Worm (Caenorhabditis elegans) whole organism, late embryonic: Measurements from ENCODE around the gene srh-274.
"Not testable (repeated sequence)": the region's sequence is repeated elsewhere in the genome, so short reads cannot be mapped to it uniquely, and the experiment has no call there.

Experiments
- C08G9.2 ChIP-seq: sonication (generic microtip); optimal IDR thresholded peaks from 2 replicates; lab custom pipeline; 2016; ENCODE audit warnings: mild to moderate bottlenecking, missing genetic modification characterization, moderate library complexity, missing compliant biosample characterization
- C38D4.7 ChIP-seq: fragments of 200-800 bp; sonication (Bioruptor generic); optimal IDR thresholded peaks from 2 replicates; lab custom pipeline; 2018; ENCODE audit warnings: mild to moderate bottlenecking, missing genetic modification characterization, moderate library complexity, missing compliant biosample characterization
- F13H6.1 ChIP-seq: sonication (generic microtip); optimal IDR thresholded peaks from 2 replicates; lab custom pipeline; 2016; ENCODE audit warnings: missing genetic modification characterization, missing compliant biosample characterization
- K02D7.2 ChIP-seq: sonication (generic microtip); optimal IDR thresholded peaks from 2 replicates; lab custom pipeline; 2017; ENCODE audit warnings: mild to moderate bottlenecking, missing genetic modification characterization, missing compliant biosample characterization
- T23F11.4 ChIP-seq: fragments of 200-800 bp; sonication (Bioruptor generic); optimal IDR thresholded peaks from 2 replicates; lab custom pipeline; 2018; ENCODE audit warnings: mild to moderate bottlenecking, missing genetic modification characterization, missing compliant biosample characterization
- Y22D7AL.16 ChIP-seq: sonication (generic microtip); optimal IDR thresholded peaks from 2 replicates; lab custom pipeline; 2016; ENCODE audit warnings: missing genetic modification characterization, missing compliant biosample characterization
- ahr-1 ChIP-seq: sonication (generic microtip); optimal IDR thresholded peaks from 2 replicates; lab custom pipeline; 2016; ENCODE audit warnings: missing genetic modification characterization, missing compliant biosample characterization
- ceh-14 ChIP-seq: sonication (generic microtip); optimal IDR thresholded peaks from 2 replicates; lab custom pipeline; 2016; ENCODE audit warnings: missing genotype, missing genetic modification characterization, missing compliant biosample characterization
- ceh-19 ChIP-seq: fragments of 200-800 bp; sonication (Bioruptor generic); optimal IDR thresholded peaks from 2 replicates; lab custom pipeline; 2018; ENCODE audit warnings: mild to moderate bottlenecking, missing genetic modification characterization, missing compliant biosample characterization
- ceh-22 ChIP-seq: sonication (generic microtip); optimal IDR thresholded peaks from 2 replicates; lab custom pipeline; 2017; ENCODE audit warnings: missing biosample characterization, missing genetic modification characterization
- ceh-30 ChIP-seq: fragments of 150-350 bp; optimal IDR thresholded peaks from 2 replicates; lab custom pipeline; 2014; ENCODE audit warnings: missing biosample characterization, missing genetic modification characterization
- ceh-45 ChIP-seq: fragments of 200-800 bp; sonication (Bioruptor generic); IDR thresholded peaks from 2 replicates; pipeline ENCODE4 v1.3.6; 2022; ENCODE audit warnings: missing genetic modification reagents, missing genetic modification characterization, missing compliant biosample characterization
- ceh-48 ChIP-seq: sonication (generic microtip); optimal IDR thresholded peaks from 2 replicates; lab custom pipeline; 2016; ENCODE audit warnings: missing genetic modification characterization, inconsistent platforms, missing compliant biosample characterization
- che-1 ChIP-seq: sonication (generic microtip); optimal IDR thresholded peaks from 2 replicates; lab custom pipeline; 2016; ENCODE audit warnings: mild to moderate bottlenecking, missing genetic modification characterization, missing compliant biosample characterization
- dve-1 ChIP-seq: sonication (generic microtip); optimal IDR thresholded peaks from 2 replicates; lab custom pipeline; 2017; ENCODE audit warnings: antibody characterized with exemption, mild to moderate bottlenecking, missing genetic modification characterization, missing compliant biosample characterization
- elt-4 ChIP-seq: sonication (generic microtip); optimal IDR thresholded peaks from 2 replicates; lab custom pipeline; 2016; ENCODE audit warnings: missing genetic modification characterization, missing compliant biosample characterization
- ets-4 ChIP-seq: sonication (generic microtip); optimal IDR thresholded peaks from 2 replicates; lab custom pipeline; 2016; ENCODE audit warnings: missing genetic modification characterization, missing compliant biosample characterization
- hlh-13 ChIP-seq: fragments of 200-800 bp; sonication (Bioruptor generic); optimal IDR thresholded peaks from 2 replicates; lab custom pipeline; 2018; ENCODE audit warnings: mild to moderate bottlenecking, missing genetic modification characterization, missing compliant biosample characterization
- hlh-15 ChIP-seq: sonication (generic microtip); optimal IDR thresholded peaks from 2 replicates; lab custom pipeline; 2016; ENCODE audit warnings: missing genetic modification characterization, missing compliant biosample characterization
- hlh-8 ChIP-seq: sonication (generic microtip); optimal IDR thresholded peaks from 2 replicates; lab custom pipeline; 2016; ENCODE audit warnings: missing genotype, missing genetic modification characterization, missing compliant biosample characterization
- madf-2 ChIP-seq: sonication (generic microtip); optimal IDR thresholded peaks from 2 replicates; lab custom pipeline; 2017; ENCODE audit warnings: missing genetic modification characterization, missing compliant biosample characterization
- nfya-1 ChIP-seq: sonication (generic microtip); optimal IDR thresholded peaks from 2 replicates; lab custom pipeline; 2017; ENCODE audit warnings: missing genetic modification characterization, mild to moderate bottlenecking, missing compliant biosample characterization, antibody characterized with exemption, moderate library complexity
- nhr-11 ChIP-seq: fragments of 150-350 bp; optimal IDR thresholded peaks from 2 replicates; lab custom pipeline; 2014; ENCODE audit warnings: missing biosample characterization, missing genetic modification characterization
- nhr-232 ChIP-seq: sonication (generic microtip); optimal IDR thresholded peaks from 2 replicates; lab custom pipeline; 2016; ENCODE audit warnings: missing genetic modification characterization, missing compliant biosample characterization
- npax-4 ChIP-seq: sonication (generic microtip); optimal IDR thresholded peaks from 2 replicates; lab custom pipeline; 2016; ENCODE audit warnings: missing genetic modification characterization, missing compliant biosample characterization
- pag-3 ChIP-seq: sonication (generic microtip); optimal IDR thresholded peaks from 2 replicates; lab custom pipeline; 2016; ENCODE audit warnings: missing compliant biosample characterization, missing genetic modification characterization, borderline replicate concordance
- pat-9 ChIP-seq: fragments of 200-800 bp; sonication (Bioruptor generic); optimal IDR thresholded peaks from 2 replicates; lab custom pipeline; 2018; ENCODE audit warnings: mild to moderate bottlenecking, missing genetic modification characterization, moderate library complexity, missing compliant biosample characterization
- pha-2 ChIP-seq: sonication (generic microtip); optimal IDR thresholded peaks from 2 replicates; lab custom pipeline; 2017; ENCODE audit warnings: mild to moderate bottlenecking, missing genetic modification characterization, missing compliant biosample characterization
- pha-4 ChIP-seq: fragments of 150-350 bp; optimal IDR thresholded peaks from 2 replicates; lab custom pipeline; 2018; ENCODE audit warnings: missing biosample characterization, missing genetic modification reagents, missing genetic modification characterization
- ref-2 ChIP-seq: sonication (generic microtip); optimal IDR thresholded peaks from 2 replicates; lab custom pipeline; 2016; ENCODE audit warnings: missing genetic modification characterization, missing compliant biosample characterization
- sox-2 ChIP-seq: fragments of 200-800 bp; sonication (Bioruptor generic); IDR thresholded peaks from 2 replicates; pipeline ENCODE4 v1.3.6; 2022; ENCODE audit warnings: missing genetic modification reagents, missing genetic modification characterization, missing compliant biosample characterization
- sox-4 ChIP-seq: sonication (generic microtip); optimal IDR thresholded peaks from 2 replicates; lab custom pipeline; 2017; ENCODE audit warnings: mild to moderate bottlenecking, missing genetic modification characterization, inconsistent platforms, missing compliant biosample characterization
- tbx-2 ChIP-seq: sonication (generic microtip); optimal IDR thresholded peaks from 2 replicates; lab custom pipeline; 2016; ENCODE audit warnings: missing genetic modification characterization, missing compliant biosample characterization
- ttx-3 ChIP-seq: sonication (generic microtip); optimal IDR thresholded peaks from 2 replicates; lab custom pipeline; 2016; ENCODE audit warnings: missing genetic modification reagents, missing genetic modification characterization, missing compliant biosample characterization
- unc-3 ChIP-seq, 2 experiments: fragments of 200-800 bp in 1 of 2; sonication (Bioruptor generic) in 1 of 2; sonication (generic microtip) in 1 of 2; conservative IDR thresholded peaks in 1 of 2; optimal IDR thresholded peaks in 1 of 2; 2 replicates each; pipeline versions ENCODE4 v1.3.6 to Lab custom; 2016 to 2022; ENCODE audit warnings: missing compliant biosample characterization in 2 of 2, missing genetic modification characterization in 2 of 2, missing genetic modification reagents in 1 of 2
- ztf-16 ChIP-seq: sonication (generic microtip); optimal IDR thresholded peaks from 2 replicates; lab custom pipeline; 2017; ENCODE audit warnings: missing genetic modification characterization, missing compliant biosample characterization

Gene srh-274

ce11 chrII:1024684-1025083 lies 41.7 kb downstream of the srh-274 start, which contains the start of gene btb-11:
TSS of gene btb-11 (minus strand) at chrII:1024784.
- TF ChIP-seq ets-4 (tag; lab: Kevin White, UChicago); T23F11.4; C38D4.7 (GFP tag; lab: Kevin White, UChicago): not testable (repeated sequence)

DNA sequence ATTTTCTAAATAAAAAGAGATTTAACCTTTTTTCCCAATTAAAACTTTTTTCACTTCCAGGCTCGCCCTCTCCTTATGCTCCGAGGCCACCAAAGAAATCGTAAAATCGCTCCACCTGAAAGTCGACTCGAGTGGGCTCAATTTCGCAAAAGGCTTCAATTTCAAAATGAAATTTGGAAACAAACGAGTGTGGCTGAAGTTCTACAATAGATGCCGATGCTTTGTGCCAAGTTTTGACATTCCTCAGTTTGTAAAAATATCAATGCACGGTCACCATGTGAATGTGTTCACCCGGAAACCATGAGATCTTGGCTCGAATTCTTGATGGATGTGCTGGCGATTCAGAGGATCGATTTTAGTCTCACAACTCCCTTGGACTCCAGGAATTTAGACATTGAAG lies 43.7 kb downstream of the srh-274 start, which contains the start of gene M01D1.12:
Gene M01D1.12, plus strand, starts transcription at position 301 of the 400 bp plus-strand sequence.
- TF ChIP-seq npax-4, result no peak
- TF ChIP-seq nhr-11 (tag; lab: Kevin White, UChicago), result no peak
- TF ChIP-seq ceh-48 (tag; lab: Kevin White, UChicago), result no peak
- no peak for TF ChIP-seq ceh-30 (tag; lab: Kevin White, UChicago)
- no peak for TF ChIP-seq nfya-1 (tag; lab: Kevin White, UChicago)
- TF ChIP-seq pha-2, result no peak
- TF ChIP-seq ahr-1, result no peak
- no peak for TF ChIP-seq nhr-232 (tag; lab: Kevin White, UChicago)
- TF ChIP-seq sox-4 (tag; lab: Kevin White, UChicago), result no peak
- TF ChIP-seq ceh-22, result no peak
- TF ChIP-seq T23F11.4, result no peak
- TF ChIP-seq C08G9.2 (tag; lab: Kevin White, UChicago), result no peak
- TF ChIP-seq elt-4 (tag; lab: Kevin White, UChicago), result no peak
- no peak for TF ChIP-seq che-1 (tag; lab: Kevin White, UChicago)
- no peak for TF ChIP-seq hlh-15
- no peak for TF ChIP-seq ttx-3 (tag; lab: Kevin White, UChicago)
- TF ChIP-seq tbx-2, result no peak
- no peak for TF ChIP-seq ceh-19 (GFP tag; lab: Kevin White, UChicago)
- no peak for TF ChIP-seq pha-4
- no peak for TF ChIP-seq ztf-16

DNA sequence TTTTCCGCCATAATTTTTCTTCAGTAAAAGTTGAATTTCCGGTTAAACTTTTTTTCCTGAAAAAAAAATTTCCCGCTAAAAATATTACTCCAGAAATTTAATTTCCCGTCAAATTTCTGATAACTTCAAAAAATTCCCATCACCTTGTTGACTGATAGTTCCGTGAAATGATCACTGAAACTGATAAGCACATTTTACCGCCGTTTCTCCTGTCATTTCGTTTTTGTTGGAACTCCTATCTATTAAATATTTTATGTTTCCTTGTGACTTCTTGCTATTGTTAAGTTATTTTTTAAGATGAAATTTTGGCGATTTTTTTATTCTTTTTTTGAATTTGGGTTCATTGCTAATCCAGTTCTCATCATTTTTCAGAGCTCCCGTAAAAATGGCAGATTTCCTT lies 45.7 kb downstream of the srh-274 start, which contains the start of gene math-34:
Gene math-34, plus strand, starts transcription at position 371 of the 400 bp plus-strand sequence.
- TF ChIP-seq K02D7.2 (tag; lab: Kevin White, UChicago) (no peak), pat-9 (tag; lab: Kevin White, UChicago) (no peak), hlh-13 (GFP tag; lab: Kevin White, UChicago) (no peak), unc-3 (GFP tag; conservative IDR thresholded peaks at IDR 0.05; lab: Robert Waterston, UW) (no peak), unc-3 (tag; optimal IDR thresholded peaks at IDR 0.05; lab: Kevin White, UChicago) (no peak), ref-2 (tag; lab: Kevin White, UChicago) (no peak), sox-2 (GFP tag; lab: Robert Waterston, UW) (no peak), nhr-11 (tag; lab: Kevin White, UChicago) (no peak), F13H6.1 (no peak), pag-3 (no peak), ceh-19 (GFP tag; lab: Kevin White, UChicago) (no peak), ceh-14 (tag; lab: Kevin White, UChicago) (no peak), hlh-15 (no peak), dve-1 (tag; lab: Kevin White, UChicago) (no peak), ceh-45 (GFP tag; lab: Robert Waterston, UW) (no peak), hlh-8 (tag; lab: Kevin White, UChicago) (no peak), Y22D7AL.16 (tag; lab: Kevin White, UChicago) (no peak), madf-2 (tag; lab: Kevin White, UChicago) (no peak)
